Fruit fly (Drosophila melanogaster) whole organism, prepupa: ENCODE data around the gene Cby.

Source experiments
- CG15336 ChIP-seq: fragments of 200-800 bp; sonication (Bioruptor generic); IDR thresholded peaks from 2 replicates; pipeline ENCODE4 v1.3.6; 2022; ENCODE audit warnings: missing biosample characterization, missing genetic modification characterization
- CG16779 ChIP-seq: fragments of 200-800 bp; sonication (Bioruptor generic); optimal IDR thresholded peaks from 3 replicates; lab custom pipeline; 2017; ENCODE audit warnings: missing biosample characterization, mild to moderate bottlenecking, missing genetic modification characterization
- CG3919 ChIP-seq: fragments of 200-800 bp; sonication (Bioruptor generic); optimal IDR thresholded peaks from 3 replicates; lab custom pipeline; 2016; ENCODE audit warnings: missing biosample characterization, missing genetic modification characterization
- CG6276 ChIP-seq: fragments of 200-800 bp; sonication (Bioruptor generic); optimal IDR thresholded peaks from 2 replicates; lab custom pipeline; 2017; ENCODE audit warnings: missing biosample characterization, mild to moderate bottlenecking, missing genetic modification characterization
- CG6854 ChIP-seq: fragments of 200-800 bp; sonication (Bioruptor generic); optimal IDR thresholded peaks from 2 replicates; lab custom pipeline; 2017; ENCODE audit warnings: missing biosample characterization, mild to moderate bottlenecking, missing genetic modification characterization
- Ets21C ChIP-seq: fragments of 200-800 bp; sonication (Bioruptor generic); optimal IDR thresholded peaks from 3 replicates; lab custom pipeline; 2016; ENCODE audit warnings: missing biosample characterization, missing genetic modification characterization
- Gug ChIP-seq: fragments of 200-800 bp; sonication (Bioruptor generic); IDR thresholded peaks from 2 replicates; pipeline ENCODE4 v1.3.6; 2022; ENCODE audit warnings: missing biosample characterization, missing genetic modification characterization
- Hr39 ChIP-seq: fragments of 200-800 bp; sonication (Bioruptor generic); optimal IDR thresholded peaks from 2 replicates; lab custom pipeline; 2016; ENCODE audit warnings: missing biosample characterization, missing genetic modification characterization
- Hr4 ChIP-seq: fragments of 200-800 bp; sonication (Bioruptor generic); optimal IDR thresholded peaks from 3 replicates; lab custom pipeline; 2016; ENCODE audit warnings: missing biosample characterization, missing genetic modification characterization
- Met ChIP-seq: fragments of 200-800 bp; sonication (Bioruptor generic); optimal IDR thresholded peaks from 3 replicates; lab custom pipeline; 2016; ENCODE audit warnings: missing biosample characterization, missing genetic modification characterization
- Smox ChIP-seq: fragments of 200-800 bp; sonication (Bioruptor generic); optimal IDR thresholded peaks from 3 replicates; lab custom pipeline; 2016; ENCODE audit warnings: missing biosample characterization, missing genetic modification characterization
- dac ChIP-seq: fragments of 200-800 bp; sonication (Bioruptor generic); optimal IDR thresholded peaks from 2 replicates; lab custom pipeline; 2017; ENCODE audit warnings: missing biosample characterization, mild to moderate bottlenecking, missing genetic modification characterization
- eg ChIP-seq: fragments of 200-800 bp; sonication (Bioruptor generic); IDR thresholded peaks from 3 replicates; pipeline ENCODE4 v1.3.6; 2022; ENCODE audit warnings: missing biosample characterization, missing genetic modification characterization
- ss ChIP-seq, 2 experiments: fragments of 200-800 bp; sonication (Bioruptor generic); optimal IDR thresholded peaks; 2 replicates in 1 of 2; 3 replicates in 1 of 2; lab custom pipeline; 2017 to 2018; ENCODE audit warnings: mild to moderate bottlenecking in 2 of 2, missing biosample characterization in 2 of 2, missing genetic modification characterization in 2 of 2, moderate library complexity in 1 of 2

dm6 chr3R:21886861-21887587 is 19.2 kb downstream of the Cby start, which contains the start of the genes CG6678 and dnd:
- TF ChIP-seq Smox (GFP tag; lab: Kevin White, UChicago) (no peak), ss (GFP tag; optimal IDR thresholded peaks at IDR 0.05; lab: Kevin White, UChicago) (no peak), eg (GFP tag; lab: Robert Waterston, UW) (no peak), CG3919 (GFP tag; lab: Kevin White, UChicago) (no peak), CG6854 (GFP tag; lab: Kevin White, UChicago) (no peak), dac (GFP tag; lab: Kevin White, UChicago) (no peak), Ets21C (GFP tag; lab: Kevin White, UChicago) (no peak), Hr39 (no peak), CG6276 (GFP tag; lab: Kevin White, UChicago) (no peak), CG15336 (GFP tag; lab: Robert Waterston, UW) (no peak), CG16779 (tag; lab: Kevin White, UChicago) (no peak), Met (GFP tag; lab: Kevin White, UChicago) (no peak), Hr4 (GFP tag; lab: Kevin White, UChicago) (no peak), Gug (no peak)
